Worm (Caenorhabditis elegans): ENCODE data around the gene M01A8.1.

- TF ChIP-seq ama-1 (optimal IDR thresholded peaks at IDR 0.05) (no peak), pqm-1 (tag; optimal IDR thresholded peaks at IDR 0.05) (no peak), hlh-15 (tag; optimal IDR thresholded peaks at IDR 0.05) (no peak), ref-2 (tag; optimal IDR thresholded peaks at IDR 0.05) (no peak), fkh-10 (GFP tag; optimal IDR thresholded peaks at IDR 0.05) (no peak), pag-3 (tag; optimal IDR thresholded peaks at IDR 0.05; ENCODE audit: borderline replicate concordance) (no peak), nhr-11 (tag; optimal IDR thresholded peaks at IDR 0.05) (no peak), Y22D7AL.16 (tag; optimal IDR thresholded peaks at IDR 0.05) (no peak), ceh-31 (tag; optimal IDR thresholded peaks at IDR 0.05) (no peak)
These were observed 28.9 kb upstream of the M01A8.1 start for ce11 chrIII:9228190-9228589.

All from whole organism, late embryonic.